Fruit fly (Drosophila melanogaster) whole organism, wandering third instar larva: ENCODE data around the gene Sil1.

Experiments used
- Abd-B ChIP-seq: fragments of >200 bp; optimal IDR thresholded peaks from 2 replicates; lab custom pipeline; 2017; ENCODE audit warnings: missing biosample characterization, missing genetic modification characterization
- CG32264 ChIP-seq: fragments of 200-800 bp; sonication (Bioruptor generic); optimal IDR thresholded peaks from 2 replicates; lab custom pipeline; 2016; ENCODE audit warnings: missing biosample characterization, missing genetic modification characterization
- CG9705 ChIP-seq: fragments of 200-800 bp; sonication (Bioruptor generic); optimal IDR thresholded peaks from 2 replicates; lab custom pipeline; 2018; ENCODE audit warnings: missing biosample characterization, mild to moderate bottlenecking, missing genetic modification characterization
- CrebA ChIP-seq: fragments of 200-800 bp; sonication (Bioruptor generic); optimal IDR thresholded peaks from 2 replicates; lab custom pipeline; 2016; ENCODE audit warnings: missing biosample characterization, mild to moderate bottlenecking, missing genetic modification characterization, borderline replicate concordance
- Dfd ChIP-seq: fragments of >200 bp; optimal IDR thresholded peaks from 2 replicates; lab custom pipeline; 2017; ENCODE audit warnings: missing biosample characterization, missing genetic modification characterization
- Dif ChIP-seq: fragments of 200-275, 200-300 bp; sonication (Bioruptor generic); optimal IDR thresholded peaks from 2 replicates; lab custom pipeline; 2018; ENCODE audit warnings: missing biosample characterization, missing genetic modification characterization; ENCODE audit not compliant: partially characterized antibody
- GATAd ChIP-seq: sonication (Bioruptor generic); optimal IDR thresholded peaks from 2 replicates; lab custom pipeline; 2016; ENCODE audit warnings: missing biosample characterization, missing genetic modification characterization
- HLH106 ChIP-seq: fragments of 200-800 bp; optimal IDR thresholded peaks from 3 replicates; lab custom pipeline; 2019; ENCODE audit warnings: missing biosample characterization, mild to moderate bottlenecking, missing genetic modification characterization, moderate library complexity
- Hnf4 ChIP-seq: fragments of 200-800 bp; sonication (Bioruptor generic); optimal IDR thresholded peaks from 2 replicates; lab custom pipeline; 2016; ENCODE audit warnings: missing biosample characterization, mild to moderate bottlenecking, missing genetic modification characterization
- Hr78 ChIP-seq: fragments of >200 bp; optimal IDR thresholded peaks from 2 replicates; lab custom pipeline; 2017; ENCODE audit warnings: missing biosample characterization, missing genetic modification characterization
- Hr83 ChIP-seq: fragments of 200-300 bp; sonication (Bioruptor generic); optimal IDR thresholded peaks from 2 replicates; lab custom pipeline; 2016; ENCODE audit warnings: missing biosample characterization, mild to moderate bottlenecking, missing genetic modification characterization, moderate library complexity; ENCODE audit not compliant: poor library complexity, severe bottlenecking
- Jra ChIP-seq: sonication (Bioruptor generic); optimal IDR thresholded peaks from 2 replicates; lab custom pipeline; 2016; ENCODE audit warnings: missing biosample characterization, missing genetic modification characterization
- Mio ChIP-seq: sonication (Bioruptor generic); optimal IDR thresholded peaks from 2 replicates; lab custom pipeline; 2016; ENCODE audit warnings: missing biosample characterization, missing genetic modification characterization
- N ChIP-seq: fragments of >200 bp; optimal IDR thresholded peaks from 2 replicates; lab custom pipeline; 2018; ENCODE audit warnings: missing biosample characterization, missing external identifiers, missing genetic modification characterization
- OdsH ChIP-seq: fragments of 200-800 bp; sonication (Bioruptor generic); optimal IDR thresholded peaks from 2 replicates; lab custom pipeline; 2016; ENCODE audit warnings: missing biosample characterization, mild to moderate bottlenecking, missing genetic modification characterization
- Rel ChIP-seq, 2 experiments: fragments of 200-800 bp; sonication (Bioruptor generic) in 1 of 2; optimal IDR thresholded peaks; 2 replicates in 1 of 2; 3 replicates in 1 of 2; lab custom pipeline; 2016 to 2019; ENCODE audit warnings: mild to moderate bottlenecking in 2 of 2, missing biosample characterization in 2 of 2, missing genetic modification characterization in 2 of 2, moderate library complexity in 1 of 2
- Sp1 ChIP-seq: fragments of 200-800 bp; sonication (Bioruptor generic); optimal IDR thresholded peaks from 3 replicates; lab custom pipeline; 2019; ENCODE audit warnings: missing biosample characterization, mild to moderate bottlenecking, missing genetic modification characterization, moderate library complexity
- br ChIP-seq: fragments of 200-800 bp; sonication (Bioruptor generic); optimal IDR thresholded peaks from 2 replicates; lab custom pipeline; 2016; ENCODE audit warnings: missing biosample characterization, missing genetic modification characterization
- brk ChIP-seq: fragments of 200-800 bp; sonication (Bioruptor generic); optimal IDR thresholded peaks from 2 replicates; lab custom pipeline; 2016; ENCODE audit warnings: missing biosample characterization, mild to moderate bottlenecking, missing genetic modification characterization
- dl ChIP-seq, 2 experiments: fragments of 175-275, 200-275 bp in 1 of 2; fragments of 200-275 bp in 1 of 2; sonication (Bioruptor generic); optimal IDR thresholded peaks; lab custom pipeline; 2018; ENCODE audit warnings: mild to moderate bottlenecking in 2 of 2, missing biosample characterization in 2 of 2, missing genetic modification characterization in 2 of 2, moderate library complexity in 2 of 2; ENCODE audit not compliant: partially characterized antibody in 2 of 2, insufficient read depth in 1 of 2
- dmrt93B ChIP-seq: fragments of 200-800 bp; sonication (Bioruptor generic); optimal IDR thresholded peaks from 2 replicates; lab custom pipeline; 2018; ENCODE audit warnings: missing biosample characterization, mild to moderate bottlenecking, missing genetic modification characterization
- dsf ChIP-seq: sonication (Bioruptor generic); optimal IDR thresholded peaks from 2 replicates; lab custom pipeline; 2016; ENCODE audit warnings: missing biosample characterization, missing genetic modification characterization, borderline replicate concordance
- ey ChIP-seq: fragments of 200-800 bp; sonication (Bioruptor generic); optimal IDR thresholded peaks from 2 replicates; lab custom pipeline; 2016; ENCODE audit warnings: missing biosample characterization, missing genetic modification characterization
- foxo ChIP-seq, 2 experiments: fragments of 200-800 bp; sonication (Bioruptor generic); optimal IDR thresholded peaks; 2 replicates in 1 of 2; 3 replicates in 1 of 2; lab custom pipeline; 2016 to 2017; ENCODE audit warnings: missing biosample characterization in 2 of 2, missing genetic modification characterization in 2 of 2
- fru ChIP-seq: fragments of 200-800 bp; sonication (Bioruptor generic); optimal IDR thresholded peaks from 3 replicates; lab custom pipeline; 2016; ENCODE audit warnings: missing biosample characterization, mild to moderate bottlenecking, missing genetic modification characterization
- h ChIP-seq: fragments of 200-800 bp; sonication (Bioruptor generic); optimal IDR thresholded peaks from 3 replicates; lab custom pipeline; 2016; ENCODE audit warnings: missing biosample characterization, mild to moderate bottlenecking, missing genetic modification characterization
- jim ChIP-seq: fragments of 175-275, 200-325 bp; sonication (Bioruptor generic); optimal IDR thresholded peaks from 2 replicates; lab custom pipeline; 2016; ENCODE audit warnings: missing biosample characterization, mild to moderate bottlenecking, missing genetic modification characterization
- lola ChIP-seq: fragments of >200 bp; optimal IDR thresholded peaks from 2 replicates; lab custom pipeline; 2017; ENCODE audit warnings: missing biosample characterization, missing genetic modification characterization
- pan ChIP-seq: fragments of >200 bp; optimal IDR thresholded peaks from 2 replicates; lab custom pipeline; 2017
- psq ChIP-seq: fragments of 200-800 bp; sonication (Bioruptor generic); optimal IDR thresholded peaks from 3 replicates; lab custom pipeline; 2017; ENCODE audit warnings: missing biosample characterization, mild to moderate bottlenecking, missing genetic modification characterization, moderate library complexity
- rgr ChIP-seq: fragments of 200-800 bp; sonication (Bioruptor generic); optimal IDR thresholded peaks from 3 replicates; lab custom pipeline; 2016; ENCODE audit warnings: missing biosample characterization, mild to moderate bottlenecking, missing genetic modification characterization
- sage ChIP-seq: fragments of 200-800 bp; sonication (Bioruptor generic); optimal IDR thresholded peaks from 2 replicates; lab custom pipeline; 2016; ENCODE audit warnings: missing biosample characterization, mild to moderate bottlenecking, missing genetic modification characterization
- sv ChIP-seq: fragments of 200-800 bp; sonication (Bioruptor generic); optimal IDR thresholded peaks from 3 replicates; lab custom pipeline; 2016; ENCODE audit warnings: missing biosample characterization, missing genetic modification characterization
- usp ChIP-seq: fragments of >200 bp; optimal IDR thresholded peaks from 2 replicates; lab custom pipeline; 2017; ENCODE audit warnings: missing biosample characterization, missing genetic modification characterization
- woc ChIP-seq: sonication (Bioruptor generic); optimal IDR thresholded peaks from 2 replicates; lab custom pipeline; 2016; ENCODE audit warnings: missing biosample characterization, mild to moderate bottlenecking, missing genetic modification characterization

The Sil1 gene

dm6 chr3R:25225483-25225882, 9.8 kb downstream of the Sil1 start:
- TF ChIP-seq Abd-B (GFP tag; lab: Kevin White, UChicago) (no peak), ey (GFP tag; lab: Kevin White, UChicago) (no peak), jim (GFP tag; lab: Kevin White, UChicago) (no peak), usp (GFP tag; lab: Kevin White, UChicago) (no peak)

dm6 chr3R:25221203-25221807, 14.0 kb downstream of the Sil1 start, which contains the start of gene Alg9:
TSS of gene Alg9 (plus strand) at chr3R:25221589.
- TF ChIP-seq CG32264 (no peak), N (GFP tag; lab: Kevin White, UChicago) (peak; percentile 92), Hr78 (GFP tag; lab: Kevin White, UChicago) (peak; percentile 47), Sp1 (GFP tag; lab: Kevin White, UChicago) (no peak), Hr83 (GFP tag; lab: Kevin White, UChicago) (peak; percentile 71)
- TF ChIP-seq, all 38 proteins: peak for 3

dm6 chr3R:25219018-25219417, 16.3 kb downstream of the Sil1 start, which contains the start of gene CG31103:
TSS of gene CG31103 (plus strand) at chr3R:25219318.
- TF ChIP-seq ey (GFP tag; lab: Kevin White, UChicago): no peak

dm6 chr3R:25215997-25216396, 19.3 kb downstream of the Sil1 start, which contains the start of gene CG31106:
TSS of gene CG31106 (plus strand) at chr3R:25216297.
- TF ChIP-seq Dfd (GFP tag; lab: Kevin White, UChicago) (no peak), psq (GFP tag; lab: Kevin White, UChicago) (no peak), foxo (GFP tag; optimal IDR thresholded peaks at IDR 0.05; lab: Kevin White, UChicago) (no peak), Rel (GFP tag; optimal IDR thresholded peaks at IDR 0.05; lab: Kevin White, UChicago) (no peak), Rel (tag; optimal IDR thresholded peaks at IDR 0.05; lab: Kevin White, UChicago) (no peak), sv (no peak), dsf (GFP tag; lab: Kevin White, UChicago) (no peak), Dif (no peak), CrebA (GFP tag; lab: Kevin White, UChicago) (no peak), jim (GFP tag; lab: Kevin White, UChicago) (no peak), h (no peak), Mio (no peak), Abd-B (GFP tag; lab: Kevin White, UChicago) (no peak), woc (no peak), brk (GFP tag; lab: Kevin White, UChicago) (no peak), usp (GFP tag; lab: Kevin White, UChicago) (no peak), CG32264 (no peak)

- TF ChIP-seq CrebA (GFP tag; lab: Kevin White, UChicago) (no peak), Hr83 (GFP tag; lab: Kevin White, UChicago) (peak; percentile 33), br (peak; percentile 8), Rel (GFP tag; optimal IDR thresholded peaks at IDR 0.05; lab: Kevin White, UChicago) (no peak), Rel (tag; optimal IDR thresholded peaks at IDR 0.05; lab: Kevin White, UChicago) (no peak), sv (no peak), HLH106 (peak; percentile 8), h (peak; percentile 48), N (GFP tag; lab: Kevin White, UChicago) (no peak), Hnf4 (GFP tag; lab: Kevin White, UChicago) (peak; percentile 44), pan (no peak), fru (GFP tag; lab: Kevin White, UChicago) (peak; percentile 24), OdsH (GFP tag; lab: Kevin White, UChicago) (no peak), foxo (GFP tag; optimal IDR thresholded peaks at IDR 0.05; lab: Kevin White, UChicago) (peak in 1 of 2 experiments; percentile 53), brk (GFP tag; lab: Kevin White, UChicago) (peak; percentile 29), woc (peak; percentile 65), Jra (GFP tag; lab: Kevin White, UChicago) (peak; percentile 5)
- TF ChIP-seq, all 38 proteins: peak for 10
Observed at dm6 chr3R:25215123-25215522, 20.2 kb downstream of the Sil1 start, which contains the start of gene Saysd1. TSS of gene Saysd1 (minus strand) at chr3R:25215188.

dm6 chr3R:25209207-25209606, 26.1 kb downstream of the Sil1 start:
- TF ChIP-seq Hr83 (GFP tag; lab: Kevin White, UChicago) (no peak), dl (GFP tag; optimal IDR thresholded peaks at IDR 0.05; lab: Kevin White, UChicago; ENCODE audit: insufficient read depth in 1 of 2, partially characterized antibody in 2 of 2) (no peak), CG9705 (no peak), dmrt93B (GFP tag; lab: Kevin White, UChicago) (no peak), lola (no peak), dsf (GFP tag; lab: Kevin White, UChicago) (no peak), Jra (GFP tag; lab: Kevin White, UChicago) (no peak), sage (GFP tag; lab: Kevin White, UChicago) (no peak), Mio (no peak), GATAd (GFP tag; lab: Kevin White, UChicago) (no peak), OdsH (GFP tag; lab: Kevin White, UChicago) (no peak), jim (GFP tag; lab: Kevin White, UChicago) (no peak), Hr78 (GFP tag; lab: Kevin White, UChicago) (no peak), CG32264 (no peak), CrebA (GFP tag; lab: Kevin White, UChicago) (no peak), usp (GFP tag; lab: Kevin White, UChicago) (no peak), pan (no peak), psq (GFP tag; lab: Kevin White, UChicago) (no peak), ey (GFP tag; lab: Kevin White, UChicago) (no peak), rgr (no peak)
